Worm (Caenorhabditis elegans) whole organism, midembryonic: Measurements from ENCODE around the gene nhr-126.

Source experiments
- T22C8.4 ChIP-seq: fragments of 200-800 bp; sonication (Bioruptor generic); IDR thresholded peaks from 2 replicates; pipeline ENCODE4 v1.3.6; 2022; ENCODE audit warnings: missing genetic modification characterization, missing compliant biosample characterization
- flt-1 ChIP-seq: fragments of 200-800 bp; sonication (Bioruptor generic); IDR thresholded peaks from 2 replicates; pipeline ENCODE4 v1.3.6; 2022; ENCODE audit warnings: missing genetic modification characterization, missing compliant biosample characterization
- klf-2 ChIP-seq: fragments of 200-800 bp; sonication (Bioruptor generic); conservative IDR thresholded peaks from 2 replicates; pipeline ENCODE4 v1.3.6; 2022; ENCODE audit warnings: missing genetic modification reagents, missing genetic modification characterization, missing compliant biosample characterization
- med-1 ChIP-seq: sonication (generic microtip); optimal IDR thresholded peaks from 2 replicates; lab custom pipeline; 2017; ENCODE audit warnings: missing genetic modification characterization, mild to moderate bottlenecking, missing compliant biosample characterization, antibody characterized with exemption, missing genetic modification reagents; ENCODE audit not compliant: insufficient read depth
- ref-1 ChIP-seq: fragments of 200-800 bp; sonication (Bioruptor generic); conservative IDR thresholded peaks from 2 replicates; pipeline ENCODE4 v1.3.6; 2022; ENCODE audit warnings: missing genetic modification reagents, missing genetic modification characterization, missing compliant biosample characterization
- tab-1 ChIP-seq: fragments of 200-800 bp; sonication (Bioruptor generic); IDR thresholded peaks from 2 replicates; pipeline ENCODE4 v1.3.6; 2022; ENCODE audit warnings: missing genetic modification characterization, missing compliant biosample characterization
- ztf-23 ChIP-seq: fragments of 200-800 bp; sonication (Bioruptor generic); IDR thresholded peaks from 2 replicates; pipeline ENCODE4 v1.3.6; 2022; ENCODE audit warnings: missing genetic modification reagents, missing genetic modification characterization, missing compliant biosample characterization

ce11 chrV:2191122-2191521, 37.8 kb upstream of the nhr-126 start, which contains the start of gene srbc-42:
- TF ChIP-seq tab-1 (GFP tag; lab: Robert Waterston, UW): no peak
- no peak for TF ChIP-seq T22C8.4 (GFP tag; lab: Robert Waterston, UW)
- TF ChIP-seq med-1 (GFP tag; lab: Kevin White, UChicago): no peak
- no peak for TF ChIP-seq ref-1 (GFP tag; lab: Robert Waterston, UW)
- no peak for TF ChIP-seq ztf-23
- TF ChIP-seq klf-2 (GFP tag; lab: Robert Waterston, UW): no peak
- TF ChIP-seq flt-1 (GFP tag; lab: Robert Waterston, UW): no peak
